Worm (Caenorhabditis elegans) whole organism, mixed stage, embryonic: ENCODE results near the gene T16H12.9.

Experiments
- M03D4.4 ChIP-seq: sonication (generic microtip); optimal IDR thresholded peaks from 2 replicates; lab custom pipeline; 2017; ENCODE audit warnings: mild to moderate bottlenecking, missing genetic modification characterization, missing compliant biosample characterization
- bed-3 ChIP-seq: fragments of 200-800 bp; sonication (Bioruptor generic); optimal IDR thresholded peaks from 3 replicates; lab custom pipeline; 2018; ENCODE audit warnings: mild to moderate bottlenecking, missing genetic modification characterization, moderate library complexity, missing compliant biosample characterization
- blmp-1 ChIP-seq: fragments of 150-350 bp; optimal IDR thresholded peaks from 2 replicates; lab custom pipeline; 2014; ENCODE audit warnings: missing biosample characterization, missing genetic modification characterization
- ceh-39 ChIP-seq: fragments of 150-350 bp; optimal IDR thresholded peaks from 2 replicates; lab custom pipeline; 2014; ENCODE audit warnings: missing biosample characterization, missing genetic modification characterization
- ceh-83 ChIP-seq: fragments of 200-800 bp; sonication (Bioruptor generic); optimal IDR thresholded peaks from 2 replicates; lab custom pipeline; 2018; ENCODE audit warnings: mild to moderate bottlenecking, missing genetic modification characterization, missing compliant biosample characterization
- ces-1 ChIP-seq: fragments of 150-350 bp; optimal IDR thresholded peaks from 2 replicates; lab custom pipeline; 2014; ENCODE audit warnings: missing biosample characterization, missing genetic modification reagents, missing genetic modification characterization
- cnd-1 ChIP-seq: fragments of 200-800 bp; sonication (Bioruptor generic); optimal IDR thresholded peaks from 2 replicates; lab custom pipeline; 2018; ENCODE audit warnings: mild to moderate bottlenecking, missing genetic modification characterization, missing compliant biosample characterization
- drap-1 ChIP-seq: fragments of 200-800 bp; sonication (Bioruptor generic); optimal IDR thresholded peaks from 3 replicates; lab custom pipeline; 2018; ENCODE audit warnings: mild to moderate bottlenecking, missing genetic modification characterization, missing compliant biosample characterization
- elt-3 ChIP-seq: fragments of 150-350 bp; optimal IDR thresholded peaks from 2 replicates; lab custom pipeline; 2014; ENCODE audit warnings: missing biosample characterization, missing genetic modification characterization
- flh-1 ChIP-seq: fragments of 200-800 bp; sonication (Bioruptor generic); optimal IDR thresholded peaks from 2 replicates; lab custom pipeline; 2018; ENCODE audit warnings: mild to moderate bottlenecking, missing genetic modification characterization, moderate library complexity, missing compliant biosample characterization
- hlh-1 ChIP-seq: fragments of 150-350 bp; optimal IDR thresholded peaks from 2 replicates; lab custom pipeline; 2014; ENCODE audit warnings: missing biosample characterization, missing genetic modification reagents, missing genetic modification characterization
- lin-13 ChIP-seq: fragments of 150-350 bp; optimal IDR thresholded peaks from 2 replicates; lab custom pipeline; 2014; ENCODE audit warnings: missing biosample characterization, missing genetic modification characterization
- lin-32 ChIP-seq: fragments of 200-800 bp; sonication (Bioruptor generic); optimal IDR thresholded peaks from 2 replicates; lab custom pipeline; 2018; ENCODE audit warnings: mild to moderate bottlenecking, missing genetic modification characterization, missing compliant biosample characterization
- lsy-2 ChIP-seq: fragments of 150-350 bp; optimal IDR thresholded peaks from 2 replicates; lab custom pipeline; 2014; ENCODE audit warnings: missing biosample characterization, missing genetic modification characterization
- mab-5 ChIP-seq: fragments of 150-350 bp; optimal IDR thresholded peaks from 2 replicates; lab custom pipeline; 2014; ENCODE audit warnings: missing biosample characterization, missing genetic modification characterization
- mep-1 ChIP-seq: fragments of 150-350 bp; optimal IDR thresholded peaks from 2 replicates; lab custom pipeline; 2017; ENCODE audit warnings: missing biosample characterization, missing genetic modification reagents, missing genetic modification characterization, inconsistent platforms
- mls-2 ChIP-seq: sonication (generic microtip); optimal IDR thresholded peaks from 2 replicates; lab custom pipeline; 2016; ENCODE audit warnings: mild to moderate bottlenecking, missing genetic modification characterization, moderate library complexity, missing compliant biosample characterization
- nhr-12 ChIP-seq: fragments of 150-350 bp; optimal IDR thresholded peaks from 2 replicates; lab custom pipeline; 2014; ENCODE audit warnings: missing biosample characterization, missing genetic modification characterization
- nhr-237 ChIP-seq: fragments of 150-350 bp; optimal IDR thresholded peaks from 2 replicates; lab custom pipeline; 2014; ENCODE audit warnings: missing biosample characterization, missing genetic modification characterization
- nhr-28 ChIP-seq: fragments of 150-350 bp; optimal IDR thresholded peaks from 2 replicates; lab custom pipeline; 2014; ENCODE audit warnings: missing biosample characterization, missing genetic modification characterization
- nhr-76 ChIP-seq: sonication (generic microtip); optimal IDR thresholded peaks from 2 replicates; lab custom pipeline; 2017; ENCODE audit warnings: missing biosample characterization, missing genetic modification characterization
- sem-2 ChIP-seq: fragments of 200-800 bp; sonication (Bioruptor generic); optimal IDR thresholded peaks from 2 replicates; lab custom pipeline; 2018; ENCODE audit warnings: mild to moderate bottlenecking, missing genetic modification characterization, missing compliant biosample characterization
- snpc-4 ChIP-seq: fragments of 150-350 bp; optimal IDR thresholded peaks from 2 replicates; lab custom pipeline; 2014; ENCODE audit warnings: missing biosample characterization, missing genetic modification characterization
- sptf-1 ChIP-seq: sonication (generic microtip); optimal IDR thresholded peaks from 2 replicates; lab custom pipeline; 2017; ENCODE audit warnings: mild to moderate bottlenecking, missing genetic modification characterization, moderate library complexity, missing compliant biosample characterization
- unc-120 ChIP-seq: sonication (generic microtip); optimal IDR thresholded peaks from 2 replicates; lab custom pipeline; 2017; ENCODE audit warnings: missing genetic modification characterization, missing compliant biosample characterization; ENCODE audit not compliant: poor library complexity, severe bottlenecking
- unc-39 ChIP-seq: fragments of 150-350 bp; optimal IDR thresholded peaks from 2 replicates; lab custom pipeline; 2014; ENCODE audit warnings: missing biosample characterization, missing genetic modification characterization
- unc-62 ChIP-seq: fragments of 150-350 bp; optimal IDR thresholded peaks from 2 replicates; lab custom pipeline; 2014; ENCODE audit warnings: missing biosample characterization, missing genetic modification reagents, missing genetic modification characterization
- zip-8 ChIP-seq: fragments of 150-350 bp; optimal IDR thresholded peaks from 2 replicates; lab custom pipeline; 2014; ENCODE audit warnings: missing biosample characterization, missing genetic modification characterization
- ztf-11 ChIP-seq: fragments of 150-350 bp; optimal IDR thresholded peaks from 2 replicates; lab custom pipeline; 2014; ENCODE audit warnings: missing biosample characterization, missing genetic modification characterization

The T16H12.9 gene

ce11 chrIII:10120076-10120831 is 11.2 kb downstream of the T16H12.9 start, which contains the start of the genes gtf-2H3 and ham-3:
gtf-2H3 (minus strand) TSS chrIII:10120148.
ham-3 (plus strand) TSS chrIII:10120781.
- TF ChIP-seq mab-5 (tag; lab: Kevin White, UChicago) (no peak), ces-1 (GFP tag; lab: Kevin White, UChicago) (peak; percentile 47), M03D4.4 (tag; lab: Kevin White, UChicago) (no peak)

DNA sequence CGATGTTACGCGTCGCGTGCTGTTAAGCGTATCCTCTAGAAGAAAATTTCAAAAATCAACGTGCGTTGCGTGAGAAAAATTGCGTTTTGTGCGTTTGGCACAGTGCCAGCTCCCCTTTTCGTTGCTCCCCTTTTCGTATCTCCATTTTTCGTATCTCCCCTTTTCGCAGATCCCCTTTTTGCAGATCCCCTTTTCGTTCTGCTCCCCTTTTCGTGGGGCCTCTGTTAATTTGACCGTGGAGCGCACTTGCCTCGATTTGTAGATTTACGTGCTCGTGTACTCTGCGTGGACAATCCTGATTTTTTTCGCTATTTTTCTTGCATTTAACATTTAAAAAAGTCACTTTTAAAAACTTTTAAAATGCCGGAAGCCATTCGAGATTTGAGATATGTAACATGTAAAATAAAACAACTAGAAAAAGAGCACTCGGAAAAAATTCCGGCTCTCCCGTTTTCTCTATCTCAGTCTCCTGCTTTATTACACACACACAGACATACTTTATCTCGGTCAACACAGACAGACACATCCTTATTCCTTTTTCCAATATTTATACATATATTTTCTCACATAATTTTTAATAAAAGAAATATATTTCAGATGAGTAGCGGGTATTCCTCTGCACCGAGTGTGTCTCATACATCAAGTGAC is 14.6 kb downstream of the T16H12.9 start, which contains the start of gene ttll-4:
TSS of gene ttll-4 (plus strand) at position 598 of the 648 bp plus-strand sequence.
- peak; percentile 14 for TF ChIP-seq lsy-2 (tag; lab: Kevin White, UChicago)
- TF ChIP-seq unc-39 (tag; lab: Kevin White, UChicago), result no peak
- no peak for TF ChIP-seq ceh-83 (GFP tag; lab: Kevin White, UChicago)
- TF ChIP-seq elt-3 (tag; lab: Kevin White, UChicago), result no peak
- peak; percentile 48 for TF ChIP-seq M03D4.4 (tag; lab: Kevin White, UChicago)
- TF ChIP-seq lin-32, result peak; percentile 24
- no peak for TF ChIP-seq snpc-4
- no peak for TF ChIP-seq blmp-1 (tag; lab: Kevin White, UChicago)
- peak; percentile 38 for TF ChIP-seq mls-2 (tag; lab: Kevin White, UChicago)
- peak; percentile 68 for TF ChIP-seq sptf-1 (tag; lab: Kevin White, UChicago)
- TF ChIP-seq nhr-12, result no peak
- TF ChIP-seq lin-13 (tag; lab: Kevin White, UChicago), result peak; percentile 65
- no peak for TF ChIP-seq nhr-237 (tag; lab: Kevin White, UChicago)
- no peak for TF ChIP-seq hlh-1 (tag; lab: Kevin White, UChicago)
- peak; percentile 21 for TF ChIP-seq drap-1 (GFP tag; lab: Kevin White, UChicago)
- TF ChIP-seq unc-120 (tag; lab: Kevin White, UChicago), result peak; percentile 22
- peak; percentile 79 for TF ChIP-seq ces-1 (GFP tag; lab: Kevin White, UChicago)
- peak; percentile 60 for TF ChIP-seq mep-1 (tag; lab: Kevin White, UChicago)
- no peak for TF ChIP-seq ztf-11 (tag; lab: Kevin White, UChicago)
- peak; percentile 10 for TF ChIP-seq cnd-1
- TF ChIP-seq mab-5 (tag; lab: Kevin White, UChicago), result no peak

- TF ChIP-seq mls-2 (tag; lab: Kevin White, UChicago) (no peak), unc-39 (tag; lab: Kevin White, UChicago) (no peak), sptf-1 (tag; lab: Kevin White, UChicago) (no peak), nhr-28 (tag; lab: Kevin White, UChicago) (no peak)
Observed at ce11 chrIII:10126375-10126774, 17.3 kb downstream of the T16H12.9 start.

DNA sequence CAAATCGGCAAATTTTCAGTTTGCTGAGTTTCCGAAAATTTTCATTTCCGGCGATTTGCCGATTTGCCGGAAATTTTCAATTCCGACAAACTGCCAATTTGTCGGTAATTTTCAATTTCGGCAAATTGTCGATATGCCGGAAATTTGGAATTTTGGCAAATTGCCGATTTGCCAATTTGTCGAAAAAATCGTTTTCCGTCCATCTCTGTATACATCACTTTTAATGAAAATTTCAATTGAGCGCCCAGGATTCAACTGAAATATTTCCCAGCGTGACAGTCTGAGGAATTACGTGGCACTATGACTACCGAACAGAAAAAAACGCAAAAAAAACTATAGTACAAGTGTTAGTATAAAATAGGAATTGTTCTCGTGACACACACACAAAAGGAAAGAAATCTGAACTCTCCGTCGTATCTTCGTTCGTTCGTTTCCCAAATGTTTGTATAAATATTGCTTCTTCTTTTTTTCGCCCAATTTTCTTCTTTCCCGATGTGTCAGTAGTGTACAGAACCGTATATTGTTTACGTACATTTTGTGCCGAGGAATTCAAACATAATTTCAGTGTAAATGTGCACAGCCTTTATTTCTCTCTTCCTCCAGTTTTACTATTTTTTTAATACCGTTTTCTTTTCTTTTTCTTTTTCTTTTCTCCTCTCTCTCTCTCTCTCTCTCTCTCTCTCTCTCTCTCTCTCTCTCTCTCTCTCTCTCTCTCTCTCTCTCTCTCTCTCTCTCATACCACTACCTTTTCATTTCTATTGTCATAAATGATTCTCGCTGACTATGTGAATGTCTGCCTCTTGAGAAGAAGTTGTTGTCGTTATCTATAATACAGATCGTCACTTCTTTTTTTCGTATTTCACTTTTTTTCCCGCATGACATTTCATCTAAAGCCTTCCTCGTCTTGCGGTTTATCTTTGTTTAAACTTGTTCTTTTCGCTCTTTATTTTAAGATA is 23.7 kb downstream of the T16H12.9 start:
- TF ChIP-seq zip-8 (tag; lab: Kevin White, UChicago), result no peak
- TF ChIP-seq ces-1 (GFP tag; lab: Kevin White, UChicago), result no peak
- TF ChIP-seq nhr-12, result no peak
- no peak for TF ChIP-seq ceh-39
- no peak for TF ChIP-seq lin-32
- TF ChIP-seq drap-1 (GFP tag; lab: Kevin White, UChicago), result no peak
- no peak for TF ChIP-seq ceh-83 (GFP tag; lab: Kevin White, UChicago)
- TF ChIP-seq lsy-2 (tag; lab: Kevin White, UChicago), result no peak
- no peak for TF ChIP-seq nhr-76 (tag; lab: Kevin White, UChicago)
- TF ChIP-seq M03D4.4 (tag; lab: Kevin White, UChicago), result no peak
- no peak for TF ChIP-seq blmp-1 (tag; lab: Kevin White, UChicago)
- TF ChIP-seq unc-62 (GFP tag; lab: Kevin White, UChicago), result no peak
- no peak for TF ChIP-seq hlh-1 (tag; lab: Kevin White, UChicago)
- no peak for TF ChIP-seq unc-39 (tag; lab: Kevin White, UChicago)
- no peak for TF ChIP-seq elt-3 (tag; lab: Kevin White, UChicago)

- no peak for TF ChIP-seq mls-2 (tag; lab: Kevin White, UChicago)
- TF ChIP-seq bed-3, result no peak
- no peak for TF ChIP-seq unc-62 (GFP tag; lab: Kevin White, UChicago)
- TF ChIP-seq sem-2 (GFP tag; lab: Kevin White, UChicago), result no peak
- TF ChIP-seq hlh-1 (tag; lab: Kevin White, UChicago), result no peak
- no peak for TF ChIP-seq ceh-39
- TF ChIP-seq lsy-2 (tag; lab: Kevin White, UChicago), result no peak
- no peak for TF ChIP-seq nhr-28 (tag; lab: Kevin White, UChicago)
- no peak for TF ChIP-seq drap-1 (GFP tag; lab: Kevin White, UChicago)
- TF ChIP-seq ceh-83 (GFP tag; lab: Kevin White, UChicago), result no peak
- no peak for TF ChIP-seq flh-1
- no peak for TF ChIP-seq unc-120 (tag; lab: Kevin White, UChicago)
- no peak for TF ChIP-seq elt-3 (tag; lab: Kevin White, UChicago)
- no peak for TF ChIP-seq lin-13 (tag; lab: Kevin White, UChicago)
- TF ChIP-seq lin-32, result no peak
- TF ChIP-seq ztf-11 (tag; lab: Kevin White, UChicago), result no peak
- TF ChIP-seq, all 35 proteins: peak for 0
Observed at ce11 chrIII:10134517-10134916, 25.4 kb downstream of the T16H12.9 start.
